Worm (Caenorhabditis elegans): ENCODE data around the gene ZC513.2.
A peak's percentile ranks its signal among the peaks of the same experiment; 100 is the strongest.

ZC513.2 gene

DNA sequence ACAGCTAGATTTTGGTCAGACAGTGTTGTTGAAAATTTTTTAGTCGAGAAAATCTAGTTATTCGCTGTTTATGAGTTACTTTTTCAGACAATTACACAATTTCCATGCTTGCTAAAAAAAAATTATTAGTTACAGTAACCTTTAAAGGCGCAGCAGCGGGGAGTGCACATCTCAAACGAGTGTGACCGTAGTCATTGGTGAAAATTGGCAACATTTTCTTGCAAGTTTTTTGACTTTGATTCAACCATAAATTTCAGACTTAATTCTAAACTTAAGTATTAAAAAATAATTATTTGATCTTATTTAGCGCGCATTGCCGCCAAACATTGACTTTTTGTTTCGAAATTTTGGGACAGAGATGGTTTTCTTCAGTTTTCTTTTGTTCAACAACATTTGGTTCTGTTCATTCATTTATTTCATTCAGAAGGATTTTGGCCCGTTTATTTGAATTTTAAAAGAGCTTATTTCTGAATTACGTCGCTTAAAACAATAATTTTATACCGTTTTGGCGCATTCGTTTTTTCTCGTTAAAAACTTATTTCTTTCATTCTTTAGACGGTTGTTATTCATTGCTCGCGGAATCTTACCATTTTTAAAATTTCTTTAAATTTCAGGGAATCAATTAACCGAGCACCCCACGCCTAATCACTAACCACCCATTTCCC lies 25.3 kb upstream of the ZC513.2 start, which contains the start of gene oma-2:
oma-2 (plus strand) TSS at position 615 of the 665 bp plus-strand sequence.
- TF ChIP-seq nhr-77 (tag; optimal IDR thresholded peaks at IDR 0.05) = no peak
- TF ChIP-seq set-16 (GFP tag; IDR thresholded peaks at IDR 0.05) = no peak
- TF ChIP-seq ctbp-1 (GFP tag; IDR thresholded peaks at IDR 0.05) = no peak
- no peak for TF ChIP-seq lin-29 (GFP tag; IDR thresholded peaks at IDR 0.05)
- no peak for TF ChIP-seq T20F7.1 (GFP tag; optimal IDR thresholded peaks at IDR 0.05)
- no peak for TF ChIP-seq nhr-102 (tag; optimal IDR thresholded peaks at IDR 0.05)
- peak in 1 of 2 experiments; percentile 25 for TF ChIP-seq lsy-2 (tag; optimal IDR thresholded peaks at IDR 0.05)
- TF ChIP-seq lin-38 (GFP tag; IDR thresholded peaks at IDR 0.05) = peak; percentile 34
- no peak for TF ChIP-seq ztf-7 (tag; optimal IDR thresholded peaks at IDR 0.05)
- TF ChIP-seq skn-1 (tag; optimal IDR thresholded peaks at IDR 0.05) = no peak
- TF ChIP-seq dmd-9 (GFP tag; IDR thresholded peaks at IDR 0.05) = no peak
- TF ChIP-seq T26A8.4 (GFP tag; IDR thresholded peaks at IDR 0.05) = no peak
- TF ChIP-seq unc-130 (GFP tag; optimal IDR thresholded peaks at IDR 0.05) = peak; percentile 33
- no peak for TF ChIP-seq D1046.2 (GFP tag; IDR thresholded peaks at IDR 0.05)
- TF ChIP-seq egl-43 (GFP tag; IDR thresholded peaks at IDR 0.05) = no peak
- no peak for TF ChIP-seq nhr-76 (tag; optimal IDR thresholded peaks at IDR 0.05)
- peak; percentile 33 for TF ChIP-seq lin-13 (GFP tag; optimal IDR thresholded peaks at IDR 0.05)
- TF ChIP-seq F49E8.2 (tag; optimal IDR thresholded peaks at IDR 0.05; ENCODE audit: borderline replicate concordance) = peak; percentile 35

DNA sequence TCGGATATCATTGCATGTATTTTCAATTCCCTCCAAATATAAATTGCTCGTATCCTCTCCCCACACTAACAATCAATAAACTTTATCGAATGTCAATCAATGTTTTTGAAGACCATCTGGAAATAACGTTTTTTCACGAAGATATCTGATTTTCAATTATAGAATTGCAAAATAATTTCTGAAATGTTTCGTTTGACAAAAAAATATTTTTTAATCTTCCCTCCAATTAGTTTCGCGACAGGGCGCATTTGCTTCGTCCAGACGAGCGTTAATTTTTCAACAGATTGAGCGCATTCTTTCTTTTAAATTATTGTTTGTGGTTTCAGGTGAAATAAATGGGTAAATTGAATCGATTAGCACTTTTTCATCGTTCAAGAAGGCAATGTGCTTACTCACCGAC lies 23.1 kb upstream of the ZC513.2 start, which contains the start of gene vars-1:
vars-1 (plus strand) TSS at position 291 of the 400 bp plus-strand sequence.
- no peak for TF ChIP-seq nhr-102 (tag; optimal IDR thresholded peaks at IDR 0.05)
- TF ChIP-seq duxl-1 (tag; optimal IDR thresholded peaks at IDR 0.05; ENCODE audit: poor library complexity) = peak; percentile 19
- no peak for TF ChIP-seq mxl-2 (GFP tag; conservative IDR thresholded peaks at IDR 0.05)
- no peak for TF ChIP-seq D1046.2 (GFP tag; IDR thresholded peaks at IDR 0.05)
- no peak for TF ChIP-seq nhr-237 (tag; optimal IDR thresholded peaks at IDR 0.05)
- TF ChIP-seq fos-1 (tag; optimal IDR thresholded peaks at IDR 0.05) = no peak
- TF ChIP-seq attf-4 (tag; optimal IDR thresholded peaks at IDR 0.05) = no peak
- no peak for TF ChIP-seq set-16 (GFP tag; IDR thresholded peaks at IDR 0.05)
- TF ChIP-seq unc-39 (tag; optimal IDR thresholded peaks at IDR 0.05) = no peak
- no peak for TF ChIP-seq daf-19 (GFP tag; conservative IDR thresholded peaks at IDR 0.05)
- TF ChIP-seq mdt-29 (GFP tag; IDR thresholded peaks at IDR 0.05) = no peak
- TF ChIP-seq Y48G9A.11 (GFP tag; IDR thresholded peaks at IDR 0.05) = no peak
- TF ChIP-seq hlh-30 (tag; optimal IDR thresholded peaks at IDR 0.05; ENCODE audit: insufficient read depth) = peak; percentile 49
- no peak for TF ChIP-seq spr-1 (tag; optimal IDR thresholded peaks at IDR 0.05)
- TF ChIP-seq nhr-25 (tag; optimal IDR thresholded peaks at IDR 0.05; ENCODE audit: borderline replicate concordance, insufficient read depth) = no peak
- no peak for TF ChIP-seq arid-1 (GFP tag; conservative IDR thresholded peaks at IDR 0.05)
- no peak for TF ChIP-seq Y75B8A.6 (GFP tag; IDR thresholded peaks at IDR 0.05)
- no peak for TF ChIP-seq daf-12 (tag; optimal IDR thresholded peaks at IDR 0.05)
- no peak for TF ChIP-seq snpc-4 (tag; optimal IDR thresholded peaks at IDR 0.05)
- no peak for TF ChIP-seq ceh-32 (tag; optimal IDR thresholded peaks at IDR 0.05; ENCODE audit: poor library complexity)
- no peak for TF ChIP-seq mdl-1 (tag; optimal IDR thresholded peaks at IDR 0.05)
- no peak for TF ChIP-seq mxl-3 (GFP tag; optimal IDR thresholded peaks at IDR 0.05)
- no peak for TF ChIP-seq dve-1 (tag; optimal IDR thresholded peaks at IDR 0.05; ENCODE audit: insufficient read depth)
- no peak for TF ChIP-seq ztf-7 (tag; optimal IDR thresholded peaks at IDR 0.05)
- TF ChIP-seq lin-29 (GFP tag; IDR thresholded peaks at IDR 0.05) = no peak
- no peak for TF ChIP-seq lin-13 (GFP tag; optimal IDR thresholded peaks at IDR 0.05)
- no peak for TF ChIP-seq vab-7 (GFP tag; IDR thresholded peaks at IDR 0.05)
- no peak for TF ChIP-seq jun-1 (tag; optimal IDR thresholded peaks at IDR 0.05)
- peak; percentile 38 for TF ChIP-seq nhr-28 (tag; optimal IDR thresholded peaks at IDR 0.05)
- TF ChIP-seq lin-38 (GFP tag; IDR thresholded peaks at IDR 0.05) = peak; percentile 93
- no peak for TF ChIP-seq madf-9 (GFP tag; conservative IDR thresholded peaks at IDR 0.05)
- no peak for TF ChIP-seq tra-1 (GFP tag; IDR thresholded peaks at IDR 0.05)
- no peak for TF ChIP-seq nhr-41 (GFP tag; IDR thresholded peaks at IDR 0.05)
- peak; percentile 4 for TF ChIP-seq nhr-6 (tag; optimal IDR thresholded peaks at IDR 0.05)
- TF ChIP-seq ces-1 (GFP tag; optimal IDR thresholded peaks at IDR 0.05) = no peak
- no peak for TF ChIP-seq zip-11 (GFP tag; IDR thresholded peaks at IDR 0.05)
- no peak for TF ChIP-seq R02D3.7 (tag; optimal IDR thresholded peaks at IDR 0.05)

All from whole organism, L4 larva.